Fruit fly (Drosophila melanogaster) whole organism, pupa: ENCODE data around the gene CG15865.
A peak's percentile ranks its signal among the peaks of the same experiment; 100 is the strongest.

ENCODE experiments used
- CG10348 ChIP-seq: fragments of 200-800 bp; sonication (Bioruptor generic); IDR thresholded peaks from 2 replicates; pipeline ENCODE4 v1.3.6; 2022; ENCODE audit warnings: missing biosample characterization, missing genetic modification characterization
- CG12605 ChIP-seq: fragments of 200-800 bp; sonication (Bioruptor generic); IDR thresholded peaks from 2 replicates; pipeline ENCODE4 v1.3.6; 2022; ENCODE audit warnings: missing biosample characterization, missing genetic modification characterization
- CG13204 ChIP-seq: fragments of 200-800 bp; sonication (Bioruptor generic); optimal IDR thresholded peaks from 2 replicates; lab custom pipeline; 2018; ENCODE audit warnings: missing biosample characterization, mild to moderate bottlenecking, missing genetic modification characterization, moderate library complexity
- CG14655 ChIP-seq: fragments of 200-800 bp; sonication (Bioruptor generic); optimal IDR thresholded peaks from 3 replicates; lab custom pipeline; 2017; ENCODE audit warnings: mild to moderate bottlenecking, missing biosample characterization, missing genetic modification reagents, missing genetic modification characterization
- CG15710 ChIP-seq: fragments of 200-800 bp; sonication (Bioruptor generic); optimal IDR thresholded peaks from 2 replicates; lab custom pipeline; 2018; ENCODE audit warnings: missing biosample characterization, mild to moderate bottlenecking, missing genetic modification characterization, moderate library complexity
- CG17806 ChIP-seq: fragments of 200-800 bp; sonication (Bioruptor generic); optimal IDR thresholded peaks from 2 replicates; lab custom pipeline; 2018; ENCODE audit warnings: missing biosample characterization, mild to moderate bottlenecking, missing genetic modification characterization, moderate library complexity
- CG32121 ChIP-seq: fragments of 200-800 bp; sonication (Bioruptor generic); IDR thresholded peaks from 2 replicates; pipeline ENCODE4 v1.3.6; 2022; ENCODE audit warnings: missing biosample characterization, missing genetic modification characterization
- CG34367 ChIP-seq: fragments of 200-800 bp; sonication (Bioruptor generic); optimal IDR thresholded peaks from 2 replicates; lab custom pipeline; 2018; ENCODE audit warnings: missing biosample characterization, mild to moderate bottlenecking, missing genetic modification characterization
- CG4496 ChIP-seq: fragments of 200-800 bp; sonication (Bioruptor generic); IDR thresholded peaks from 3 replicates; pipeline ENCODE4 v1.3.6; 2022; ENCODE audit warnings: missing biosample characterization, missing genetic modification characterization
- CG8159 ChIP-seq: fragments of 200-800 bp; sonication (Bioruptor generic); optimal IDR thresholded peaks from 3 replicates; lab custom pipeline; 2018; ENCODE audit warnings: missing biosample characterization, mild to moderate bottlenecking, missing genetic modification characterization, moderate library complexity
- CG8301 ChIP-seq: fragments of 200-800 bp; sonication (Bioruptor generic); optimal IDR thresholded peaks from 2 replicates; lab custom pipeline; 2018; ENCODE audit warnings: missing biosample characterization, mild to moderate bottlenecking, missing genetic modification characterization
- CG9948 ChIP-seq: fragments of 200-800 bp; sonication (Bioruptor generic); optimal IDR thresholded peaks from 2 replicates; lab custom pipeline; 2018; ENCODE audit warnings: missing biosample characterization, mild to moderate bottlenecking, missing genetic modification characterization, moderate library complexity
- D1 ChIP-seq: fragments of 200-800 bp; sonication (Bioruptor generic); optimal IDR thresholded peaks from 2 replicates; lab custom pipeline; 2018; ENCODE audit warnings: missing biosample characterization, mild to moderate bottlenecking, missing genetic modification characterization, moderate library complexity
- EcR ChIP-seq: fragments of 200-800 bp; sonication (Bioruptor generic); optimal IDR thresholded peaks from 3 replicates; lab custom pipeline; 2019; ENCODE audit warnings: missing biosample characterization, missing genetic modification characterization, mild to moderate bottlenecking, moderate library complexity, missing genetic modification reagents
- Ets98B ChIP-seq: fragments of 200-800 bp; sonication (Bioruptor generic); IDR thresholded peaks from 2 replicates; pipeline ENCODE4 v1.3.6; 2022; ENCODE audit warnings: missing biosample characterization, missing genetic modification characterization
- Pif1A ChIP-seq: fragments of 200-800 bp; sonication (Bioruptor generic); optimal IDR thresholded peaks from 3 replicates; lab custom pipeline; 2016; ENCODE audit warnings: missing biosample characterization, missing genetic modification characterization
- Pif1B ChIP-seq: fragments of 200-800 bp; sonication (Bioruptor generic); optimal IDR thresholded peaks from 3 replicates; lab custom pipeline; 2016; ENCODE audit warnings: missing biosample characterization, missing genetic modification characterization
- Snoo ChIP-seq: fragments of 200-800 bp; sonication (Bioruptor generic); optimal IDR thresholded peaks from 3 replicates; lab custom pipeline; 2017; ENCODE audit warnings: missing biosample characterization, mild to moderate bottlenecking, missing genetic modification characterization, inconsistent platforms
- fd96Ca ChIP-seq: fragments of 200-800 bp; sonication (Bioruptor generic); IDR thresholded peaks from 3 replicates; pipeline ENCODE4 v1.3.6; 2022; ENCODE audit warnings: missing biosample characterization, missing genetic modification characterization
- gl ChIP-seq: fragments of 200-800 bp; sonication (Bioruptor generic); optimal IDR thresholded peaks from 2 replicates; lab custom pipeline; 2018; ENCODE audit warnings: missing biosample characterization, mild to moderate bottlenecking, missing genetic modification characterization
- rn ChIP-seq: fragments of 200-800 bp; sonication (Bioruptor generic); IDR thresholded peaks from 2 replicates; pipeline ENCODE4 v1.3.6; 2022; ENCODE audit warnings: missing biosample characterization, missing genetic modification characterization

CG15865 gene

DNA sequence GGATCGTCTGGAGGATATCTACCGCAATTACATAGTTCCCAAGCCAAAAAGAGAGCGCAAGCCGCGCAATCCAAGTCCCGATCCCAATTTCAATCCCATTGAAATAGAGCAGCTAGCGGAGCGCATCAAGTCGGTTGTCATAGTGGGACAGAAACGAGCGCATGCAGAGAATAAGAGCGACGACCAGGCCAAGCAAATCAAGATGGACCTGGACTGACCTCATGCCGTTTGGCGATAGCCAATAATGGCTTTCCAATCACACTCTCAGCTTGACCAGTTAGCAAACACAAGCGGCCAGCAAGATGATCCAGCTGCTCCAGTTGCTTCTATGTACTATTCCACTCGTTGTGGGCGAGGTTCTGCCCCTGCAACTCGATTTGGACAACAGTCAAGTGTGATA, 12.6 kb downstream of the CG15865 start:
- no peak for TF ChIP-seq fd96Ca (GFP tag; lab: Robert Waterston, UW)
- no peak for TF ChIP-seq CG8159 (tag; lab: Kevin White, UChicago)
- no peak for TF ChIP-seq gl (tag; lab: Kevin White, UChicago)
- TF ChIP-seq EcR (GFP tag; lab: Kevin White, UChicago) = no peak
- TF ChIP-seq CG10348 (GFP tag; lab: Robert Waterston, UW) = no peak
- TF ChIP-seq CG14655 (GFP tag; lab: Kevin White, UChicago) = no peak
- TF ChIP-seq Ets98B = no peak
- TF ChIP-seq CG32121 = no peak
- no peak for TF ChIP-seq CG8301 (tag; lab: Kevin White, UChicago)
- TF ChIP-seq Pif1A (GFP tag; lab: Kevin White, UChicago) = no peak
- no peak for TF ChIP-seq CG12605 (GFP tag; lab: Robert Waterston, UW)
- TF ChIP-seq D1 (tag; lab: Kevin White, UChicago) = no peak
- no peak for TF ChIP-seq rn
- TF ChIP-seq, all 21 proteins: peak for 0

DNA sequence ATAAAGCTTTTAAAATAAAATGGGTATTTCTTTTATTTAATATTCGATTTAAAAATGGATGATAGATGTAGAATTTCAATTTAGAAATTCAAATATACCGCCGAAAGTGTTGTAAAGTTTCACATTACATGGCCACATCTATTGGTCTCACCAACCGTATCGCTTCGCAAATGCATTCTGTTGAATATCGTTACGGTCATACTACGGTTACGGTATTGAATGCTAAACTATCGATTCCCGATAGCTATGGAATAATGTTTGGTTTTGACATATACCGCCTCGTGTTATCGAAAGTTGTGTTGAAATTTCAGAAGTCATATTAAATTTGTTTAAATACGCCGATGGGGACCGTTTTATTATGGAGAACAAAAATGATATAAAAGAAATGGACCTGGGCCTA, 13.2 kb downstream of the CG15865 start, which contains the start of the genes CG32573 and CG42512:
CG32573 (plus strand) TSS at position 279 of the 400 bp plus-strand sequence.
CG42512 (plus strand) TSS at position 279 of the 400 bp plus-strand sequence.
- no peak for TF ChIP-seq CG10348 (GFP tag; lab: Robert Waterston, UW)
- no peak for TF ChIP-seq CG4496 (GFP tag; lab: Robert Waterston, UW)
- TF ChIP-seq fd96Ca (GFP tag; lab: Robert Waterston, UW) = no peak
- no peak for TF ChIP-seq Pif1B (GFP tag; lab: Kevin White, UChicago)

DNA sequence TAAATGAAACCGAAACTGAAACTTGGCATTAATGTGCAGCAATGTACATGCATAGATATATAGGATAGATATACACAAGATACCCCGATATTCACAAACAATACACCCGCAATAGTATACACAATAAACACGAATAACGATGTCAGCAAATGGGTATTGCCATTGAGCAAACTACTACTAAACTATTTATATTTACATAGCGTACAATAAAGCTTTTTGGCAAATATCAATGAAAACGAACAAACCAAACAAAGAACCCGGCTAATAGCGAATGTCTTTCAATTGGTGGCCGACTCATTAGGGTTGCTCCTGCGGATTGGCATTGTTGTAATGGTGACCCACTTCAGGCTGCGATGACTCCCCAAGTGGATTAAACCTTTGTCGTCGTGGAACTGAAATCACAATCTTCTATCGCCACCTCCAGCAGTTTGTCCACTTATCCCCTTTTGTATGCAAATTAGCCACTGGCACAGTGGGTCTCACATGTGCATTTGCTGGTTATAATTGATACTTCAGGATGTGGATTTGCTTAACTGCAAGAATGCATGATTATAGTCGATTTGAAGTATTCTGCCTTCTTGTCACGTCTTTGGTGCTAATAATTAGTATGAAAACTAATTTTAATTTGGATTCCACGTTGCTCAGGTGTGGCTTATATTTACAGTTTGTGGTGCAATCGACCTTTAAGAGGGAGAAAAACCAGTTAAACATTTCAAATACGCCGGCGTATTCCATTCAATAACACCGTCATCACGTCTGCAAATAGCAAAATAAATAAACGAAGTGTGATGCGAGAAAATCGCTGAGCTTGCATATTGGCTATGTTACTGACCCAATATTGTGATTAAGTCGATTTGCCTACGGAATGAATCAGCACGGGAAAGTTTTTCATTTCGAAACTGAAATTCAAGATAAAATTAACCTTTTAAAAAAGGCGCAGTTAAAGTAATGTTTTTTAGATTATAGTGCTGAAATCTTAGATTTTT, 13.9 kb downstream of the CG15865 start:
- no peak for TF ChIP-seq CG12605 (GFP tag; lab: Robert Waterston, UW)
- 0 out of 2 replicates have a peak, but pooled peaks have one; percentile 7 for TF ChIP-seq CG32121
- TF ChIP-seq fd96Ca (GFP tag; lab: Robert Waterston, UW) = peak; percentile 82
- no peak for TF ChIP-seq D1 (tag; lab: Kevin White, UChicago)
- peak; percentile 61; the same call in 2 of the 3 replicates for TF ChIP-seq CG4496 (GFP tag; lab: Robert Waterston, UW)
- no peak for TF ChIP-seq CG13204 (GFP tag; lab: Kevin White, UChicago)
- TF ChIP-seq CG15710 (tag; lab: Kevin White, UChicago) = no peak
- no peak for TF ChIP-seq CG10348 (GFP tag; lab: Robert Waterston, UW)
- no peak for TF ChIP-seq CG9948 (tag; lab: Kevin White, UChicago)
- no peak for TF ChIP-seq gl (tag; lab: Kevin White, UChicago)
- no peak for TF ChIP-seq CG17806 (tag; lab: Kevin White, UChicago)
- no peak for TF ChIP-seq CG8301 (tag; lab: Kevin White, UChicago)
- no peak for TF ChIP-seq CG34367 (tag; lab: Kevin White, UChicago)
- peak; percentile 58 for TF ChIP-seq Snoo (tag; lab: Kevin White, UChicago)
- TF ChIP-seq EcR (GFP tag; lab: Kevin White, UChicago) = no peak
- TF ChIP-seq CG8159 (tag; lab: Kevin White, UChicago) = no peak
- TF ChIP-seq Pif1A (GFP tag; lab: Kevin White, UChicago) = peak; percentile 74
- peak; percentile 81 for TF ChIP-seq Ets98B
- TF ChIP-seq Pif1B (GFP tag; lab: Kevin White, UChicago) = peak; percentile 60
- TF ChIP-seq rn = no peak
- TF ChIP-seq CG14655 (GFP tag; lab: Kevin White, UChicago) = no peak

DNA sequence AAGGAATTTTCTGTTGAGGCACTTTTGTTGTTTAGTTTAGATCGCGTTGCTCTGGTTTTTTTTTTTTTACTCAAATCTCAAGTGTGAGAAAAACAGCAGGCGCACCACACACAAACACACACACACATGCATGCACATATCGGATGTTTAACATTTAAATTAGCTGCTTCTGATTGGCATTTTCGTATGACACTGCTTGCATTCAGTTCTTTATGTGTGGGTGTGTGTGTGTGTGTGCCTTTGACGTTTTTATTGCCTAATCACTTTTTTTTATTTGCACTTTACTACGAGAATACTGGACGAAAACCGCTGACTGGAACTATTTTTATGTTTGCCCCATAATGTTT, 15.8 kb downstream of the CG15865 start:
- TF ChIP-seq CG17806 (tag; lab: Kevin White, UChicago) = no peak
- 0 out of 2 replicates have a peak, but pooled peaks have one; percentile 14 for TF ChIP-seq CG32121

DNA sequence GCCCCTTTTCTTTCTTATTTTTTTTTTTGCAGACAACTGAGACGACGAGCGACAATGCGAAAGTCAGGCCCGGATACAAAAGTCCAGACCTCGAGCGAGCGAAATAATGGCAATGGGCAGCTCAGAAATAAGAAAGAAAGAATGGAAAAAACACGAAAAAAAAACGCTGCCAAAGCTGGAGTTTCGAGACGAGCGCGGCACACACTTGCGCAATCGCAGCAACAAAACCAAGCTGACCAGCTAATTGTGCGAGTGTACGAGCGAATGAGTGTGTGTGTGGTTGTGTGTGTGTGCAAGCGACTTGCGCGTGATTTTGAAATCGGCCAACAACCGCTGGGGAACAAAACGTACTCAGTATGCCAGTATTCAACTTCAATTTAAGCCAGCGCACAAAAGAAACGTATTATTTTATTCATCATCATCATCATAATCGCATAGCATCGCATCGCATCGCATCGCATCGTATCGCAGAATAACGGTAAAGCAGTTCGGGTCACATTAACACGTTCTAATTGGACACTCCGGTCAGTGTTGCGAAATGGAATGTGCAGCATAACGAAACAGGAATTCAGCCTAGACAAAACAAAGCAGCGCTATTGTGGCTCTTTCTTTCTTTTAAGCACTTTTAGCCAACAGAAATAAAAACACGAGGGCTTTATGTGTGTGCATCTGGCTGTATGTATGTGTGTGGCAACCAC, 16.4 kb downstream of the CG15865 start:
- TF ChIP-seq CG10348 (GFP tag; lab: Robert Waterston, UW) = no peak
- peak; percentile 7 for TF ChIP-seq gl (tag; lab: Kevin White, UChicago)
- TF ChIP-seq CG8301 (tag; lab: Kevin White, UChicago) = no peak
- TF ChIP-seq Pif1B (GFP tag; lab: Kevin White, UChicago) = peak; percentile 26
- peak; percentile 61 for TF ChIP-seq CG13204 (GFP tag; lab: Kevin White, UChicago)
- peak; percentile 72 for TF ChIP-seq EcR (GFP tag; lab: Kevin White, UChicago)
- no peak for TF ChIP-seq CG14655 (GFP tag; lab: Kevin White, UChicago)
- TF ChIP-seq Ets98B = peak; percentile 9; the same call in 1 of the 2 replicates
- no peak for TF ChIP-seq Snoo (tag; lab: Kevin White, UChicago)
- peak; percentile 17; the same call in 1 of the 2 replicates for TF ChIP-seq CG12605 (GFP tag; lab: Robert Waterston, UW)
